Worm (Caenorhabditis elegans): Measurements from ENCODE around the gene aagr-2.
A peak's percentile ranks its signal among the peaks of the same experiment; 100 is the strongest.

aagr-2 gene

DNA sequence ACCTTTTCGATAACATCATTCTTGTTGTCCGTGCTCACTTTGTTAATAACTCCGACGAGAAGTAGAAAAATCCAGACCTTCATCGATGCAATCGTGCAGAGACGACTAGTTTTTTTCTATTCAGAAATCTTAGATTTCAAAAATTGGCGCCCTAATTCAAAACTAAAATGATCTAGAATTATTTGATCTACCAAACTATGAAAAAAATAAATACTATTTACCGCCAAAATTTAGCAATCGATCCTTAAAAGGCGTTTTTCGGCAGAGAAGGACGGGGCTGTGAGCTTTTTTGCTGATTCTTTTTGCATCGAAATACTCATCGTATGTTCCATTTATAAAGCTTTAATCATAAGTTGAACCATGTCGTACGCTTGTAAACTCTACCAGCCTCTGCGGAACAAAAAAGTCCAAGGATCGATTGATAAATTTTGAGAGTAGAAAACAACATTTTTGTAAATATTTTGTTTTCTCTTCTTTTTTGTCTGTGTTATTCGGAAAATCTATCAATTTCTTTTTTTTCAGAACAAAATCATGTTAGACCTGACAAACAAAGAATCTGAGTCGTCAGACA is 24.4 kb upstream of the aagr-2 start, which contains the start of the genes try-1 and zyg-12:
try-1 (minus strand) TSS at position 148 of the 571 bp plus-strand sequence.
zyg-12 (plus strand) TSS at position 521 of the 571 bp plus-strand sequence.
- TF ChIP-seq dpl-1 (GFP tag; optimal IDR thresholded peaks at IDR 0.05) (peak; percentile 16), T26A5.8 (tag; optimal IDR thresholded peaks at IDR 0.05) (no peak), ets-4 (GFP tag; optimal IDR thresholded peaks at IDR 0.05) (no peak), egrh-3 (GFP tag; IDR thresholded peaks at IDR 0.05) (no peak), lsl-1 (GFP tag; optimal IDR thresholded peaks at IDR 0.05) (peak; percentile 35), madf-6 (GFP tag; IDR thresholded peaks at IDR 0.05) (peak; percentile 78), lsy-27 (tag; optimal IDR thresholded peaks at IDR 0.05; ENCODE audit: borderline replicate concordance, insufficient read depth) (no peak), efl-1 (GFP tag; optimal IDR thresholded peaks at IDR 0.05) (peak; percentile 64), sptf-2 (GFP tag; optimal IDR thresholded peaks at IDR 0.05) (no peak), nhr-27 (tag; optimal IDR thresholded peaks at IDR 0.05) (no peak), mel-28 (tag; optimal IDR thresholded peaks at IDR 0.05; ENCODE audit: borderline replicate concordance) (no peak), madf-8 (GFP tag; conservative IDR thresholded peaks at IDR 0.05) (peak; percentile 51), F57C9.4 (tag; optimal IDR thresholded peaks at IDR 0.05) (no peak), F33H1.4 (GFP tag; IDR thresholded peaks at IDR 0.05) (0 out of 2 replicates have a peak, but pooled peaks have one; percentile 18), madf-3 (GFP tag; IDR thresholded peaks at IDR 0.05) (0 out of 2 replicates have a peak, but pooled peaks have one; percentile 42), ztf-26 (tag; optimal IDR thresholded peaks at IDR 0.05) (no peak), xnd-1 (tag; optimal IDR thresholded peaks at IDR 0.05) (peak; percentile 47), ceh-91 (GFP tag; IDR thresholded peaks at IDR 0.05) (peak; percentile 17; the same call in 1 of the 2 replicates), hrde-1 (tag; optimal IDR thresholded peaks at IDR 0.05; ENCODE audit: borderline replicate concordance) (no peak), snpc-3.4 (tag; optimal IDR thresholded peaks at IDR 0.05) (peak; percentile 43), madf-10 (tag; optimal IDR thresholded peaks at IDR 0.05) (no peak), B0261.1 (tag; optimal IDR thresholded peaks at IDR 0.05) (no peak), hmg-1.2 (GFP tag; IDR thresholded peaks at IDR 0.05) (0 out of 2 replicates have a peak, but pooled peaks have one; percentile 11), die-1 (tag; optimal IDR thresholded peaks at IDR 0.05) (no peak)

DNA sequence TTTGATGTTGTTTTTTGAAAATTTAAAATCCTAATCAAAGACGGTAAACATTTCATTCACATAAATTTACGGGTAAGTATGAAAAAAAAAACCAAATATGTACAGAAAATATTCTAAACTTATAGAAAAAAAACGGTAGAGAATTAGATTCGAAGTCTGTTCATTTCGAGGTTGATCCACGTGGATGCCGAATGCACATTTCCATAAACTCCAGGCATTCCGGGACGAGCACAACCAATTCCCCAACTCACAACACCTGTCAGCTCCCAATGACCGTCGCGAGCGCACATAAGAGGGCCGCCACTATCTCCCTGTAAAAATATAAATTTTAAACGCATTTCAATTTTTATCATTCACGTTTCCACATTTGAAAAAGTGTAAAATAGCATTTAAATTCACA is 23.1 kb upstream of the aagr-2 start:
- TF ChIP-seq snpc-4 (GFP tag; optimal IDR thresholded peaks at IDR 0.05) (no peak), snpc-4 (tag; optimal IDR thresholded peaks at IDR 0.05) (no peak), ekl-4 (GFP tag; IDR thresholded peaks at IDR 0.05) (0 out of 2 replicates have a peak, but pooled peaks have one; percentile 17), Y53G8AR.9 (GFP tag; conservative IDR thresholded peaks at IDR 0.05) (0 out of 2 replicates have a peak, but pooled peaks have one; percentile 47), cebp-1 (GFP tag; IDR thresholded peaks at IDR 0.05) (no peak), cebp-1 (tag; optimal IDR thresholded peaks at IDR 0.05) (no peak), madf-6 (GFP tag; IDR thresholded peaks at IDR 0.05) (peak; percentile 43), ztf-25 (GFP tag; IDR thresholded peaks at IDR 0.05) (no peak), B0336.3 (GFP tag; IDR thresholded peaks at IDR 0.05) (peak; percentile 62; the same call in 1 of the 2 replicates), nfyb-1 (GFP tag; IDR thresholded peaks at IDR 0.05) (0 out of 2 replicates have a peak, but pooled peaks have one; percentile 10), egl-18 (GFP tag; IDR thresholded peaks at IDR 0.05) (0 out of 2 replicates have a peak, but pooled peaks have one; percentile 54), mcd-1 (GFP tag; IDR thresholded peaks at IDR 0.05) (no peak), hmg-1.2 (GFP tag; IDR thresholded peaks at IDR 0.05) (peak; percentile 4; the same call in 1 of the 2 replicates), C17E4.6 (GFP tag; IDR thresholded peaks at IDR 0.05) (peak; percentile 52; the same call in 1 of the 2 replicates), hrde-1 (tag; optimal IDR thresholded peaks at IDR 0.05; ENCODE audit: borderline replicate concordance) (peak; percentile 13), snpc-3.4 (tag; optimal IDR thresholded peaks at IDR 0.05) (peak; percentile 46), repo-1 (tag; optimal IDR thresholded peaks at IDR 0.05) (peak; percentile 63)

Measured in whole organism, young adult.